Worm (Caenorhabditis elegans): ENCODE results near the gene Y32B12B.4.

Gene Y32B12B.4

DNA sequence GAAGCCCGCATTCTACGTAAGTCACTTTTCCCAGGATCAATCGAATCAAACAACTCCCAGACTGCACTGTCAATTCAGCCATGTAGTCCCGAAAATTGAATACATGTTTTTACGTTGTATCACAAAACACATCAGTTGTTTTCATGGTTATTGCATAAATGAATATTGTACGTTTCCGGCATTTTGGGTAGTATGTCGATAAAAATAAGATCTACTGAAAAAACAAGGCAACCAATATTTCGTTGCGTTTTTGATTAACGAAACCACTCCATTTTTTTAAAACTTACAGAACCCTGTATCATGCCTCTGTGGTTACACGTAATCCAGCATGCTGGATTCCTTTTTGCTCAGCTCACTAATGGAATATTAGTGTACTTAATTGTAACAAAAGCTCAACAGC is 20.0 kb downstream of the Y32B12B.4 start, which contains the start of gene str-149:
str-149 (plus strand) TSS at position 301 of the 400 bp plus-strand sequence.
- TF ChIP-seq D2030.7 (GFP tag; IDR thresholded peaks at IDR 0.05): no peak
- no peak for TF ChIP-seq unc-130 (GFP tag; optimal IDR thresholded peaks at IDR 0.05)
- TF ChIP-seq ceh-100 (GFP tag; IDR thresholded peaks at IDR 0.05): no peak
- TF ChIP-seq F55B11.4 (tag; optimal IDR thresholded peaks at IDR 0.05; ENCODE audit: borderline replicate concordance, insufficient read depth): no peak
- no peak for TF ChIP-seq Y95B8A.8 (GFP tag; IDR thresholded peaks at IDR 0.05)
- TF ChIP-seq ccch-3 (GFP tag; optimal IDR thresholded peaks at IDR 0.05): no peak
- TF ChIP-seq nhr-90 (tag; optimal IDR thresholded peaks at IDR 0.05): no peak
- TF ChIP-seq nhr-120 (GFP tag; IDR thresholded peaks at IDR 0.05): no peak
- TF ChIP-seq rec-8 (tag; optimal IDR thresholded peaks at IDR 0.05): no peak

DNA sequence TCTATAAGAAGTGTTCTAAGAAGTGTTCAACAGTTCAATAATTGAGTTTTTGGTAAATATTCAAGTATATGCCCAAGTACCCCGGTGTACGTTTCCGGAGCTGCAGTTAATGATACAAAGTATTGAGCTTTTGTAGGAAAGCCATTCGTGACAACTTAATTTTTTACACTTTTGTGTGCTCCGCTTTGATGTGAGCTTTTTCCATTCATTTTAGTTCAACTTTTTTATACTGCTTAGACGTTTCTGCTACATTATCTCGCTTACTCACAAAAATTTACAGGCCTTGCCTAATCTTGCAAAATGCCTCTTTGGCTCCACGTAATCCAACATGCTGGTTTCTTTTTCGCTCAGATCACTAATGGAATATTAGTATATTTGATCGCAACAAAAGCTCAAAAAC is 22.8 kb downstream of the Y32B12B.4 start, which contains the start of gene str-151:
str-151 (plus strand) TSS at position 301 of the 400 bp plus-strand sequence.
- TF ChIP-seq snpc-3.4 (tag; optimal IDR thresholded peaks at IDR 0.05) (no peak), egrh-3 (GFP tag; IDR thresholded peaks at IDR 0.05) (no peak), bed-2 (GFP tag; IDR thresholded peaks at IDR 0.05) (no peak), hmg-20 (GFP tag; IDR thresholded peaks at IDR 0.05) (no peak), F22D6.2 (tag; optimal IDR thresholded peaks at IDR 0.05) (no peak), rcor-1 (GFP tag; IDR thresholded peaks at IDR 0.05) (no peak), B0035.1 (tag; optimal IDR thresholded peaks at IDR 0.05) (no peak), T07F8.4 (tag; optimal IDR thresholded peaks at IDR 0.05) (no peak), hmg-1.2 (GFP tag; IDR thresholded peaks at IDR 0.05) (no peak)

DNA sequence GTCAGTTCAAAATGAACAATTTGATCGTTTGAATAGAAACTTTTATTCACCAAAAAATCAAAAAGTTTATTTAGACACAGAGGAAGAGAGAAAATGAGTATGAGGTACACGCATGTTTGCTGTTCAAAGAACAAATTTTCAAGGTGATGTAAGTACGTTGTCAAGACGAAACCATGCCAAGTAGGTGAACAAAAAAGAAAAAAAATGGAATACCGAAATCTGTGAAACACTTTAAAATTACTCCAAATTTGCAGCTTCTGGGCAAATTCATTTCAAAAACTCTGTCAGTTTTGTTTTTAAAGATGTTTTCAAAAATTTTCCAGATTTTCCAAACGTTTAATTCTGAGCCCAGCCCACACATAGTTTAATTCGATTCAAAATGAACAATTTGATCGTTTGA is 27.3 kb downstream of the Y32B12B.4 start, which contains the start of gene nhr-271:
nhr-271 (minus strand) TSS at position 101 of the 400 bp plus-strand sequence.
- TF ChIP-seq snpc-3.4 (tag; optimal IDR thresholded peaks at IDR 0.05): no peak
- TF ChIP-seq F10E7.11 (tag; optimal IDR thresholded peaks at IDR 0.05): no peak
- TF ChIP-seq zfh-2 (GFP tag; conservative IDR thresholded peaks at IDR 0.05): no peak
- no peak for TF ChIP-seq dpl-1 (GFP tag; optimal IDR thresholded peaks at IDR 0.05)
- no peak for TF ChIP-seq cebp-2 (GFP tag; IDR thresholded peaks at IDR 0.05)
- no peak for TF ChIP-seq attf-3 (GFP tag; conservative IDR thresholded peaks at IDR 0.05)
- TF ChIP-seq rpc-1 (optimal IDR thresholded peaks at IDR 0.05): no peak
- no peak for TF ChIP-seq rpc-1 (tag; optimal IDR thresholded peaks at IDR 0.05)
- no peak for TF ChIP-seq F39B2.1 (GFP tag; IDR thresholded peaks at IDR 0.05)
- no peak for TF ChIP-seq F23B12.7 (tag; optimal IDR thresholded peaks at IDR 0.05; ENCODE audit: insufficient read depth)

DNA sequence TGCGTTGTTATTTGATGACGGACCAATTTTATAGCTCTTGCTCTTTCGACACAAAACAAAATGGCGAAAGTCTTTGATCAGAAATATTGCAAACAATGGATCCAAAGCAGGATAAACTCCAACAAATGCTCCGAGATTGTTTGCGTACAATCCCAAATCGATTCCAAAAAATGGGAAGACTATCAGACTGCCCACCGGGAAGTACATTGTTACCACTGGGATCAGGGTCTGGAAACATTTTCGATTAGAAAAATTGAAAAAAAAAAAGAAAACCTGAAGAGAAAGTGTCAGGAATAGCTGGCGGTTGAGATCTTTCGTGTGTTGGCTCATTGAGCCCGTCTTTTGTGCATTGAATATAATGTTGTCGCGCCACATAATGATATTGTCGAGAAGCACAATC is 27.9 kb downstream of the Y32B12B.4 start:
- TF ChIP-seq madf-8 (GFP tag; conservative IDR thresholded peaks at IDR 0.05): no peak

- no peak for TF ChIP-seq F39B2.1 (GFP tag; IDR thresholded peaks at IDR 0.05)
- no peak for TF ChIP-seq tbx-9 (tag; optimal IDR thresholded peaks at IDR 0.05; ENCODE audit: borderline replicate concordance)
- TF ChIP-seq mxl-1 (tag; optimal IDR thresholded peaks at IDR 0.05): no peak
- no peak for TF ChIP-seq mcd-1 (GFP tag; IDR thresholded peaks at IDR 0.05)
- TF ChIP-seq sdz-38 (tag; optimal IDR thresholded peaks at IDR 0.05): no peak
- TF ChIP-seq let-607 (tag; optimal IDR thresholded peaks at IDR 0.05): no peak
- no peak for TF ChIP-seq C06A6.2 (GFP tag; conservative IDR thresholded peaks at IDR 0.05)
- no peak for TF ChIP-seq hlh-12 (tag; optimal IDR thresholded peaks at IDR 0.05)
Measured at ce11 chrV:16582973-16583372, 29.8 kb downstream of the Y32B12B.4 start, which contains the start of gene str-150. Gene str-150 (plus strand): TSS chrV:16583273.

Measured in whole organism, young adult.